Fruit fly (Drosophila melanogaster) whole organism, embryonic: ENCODE measurements around the gene CG18428.

Source experiments
- Antp ChIP-seq: fragments of 200-800 bp; sonication (Bioruptor generic); optimal IDR thresholded peaks from 3 replicates; lab custom pipeline; 2016; ENCODE audit warnings: missing biosample characterization, missing genetic modification characterization
- B-H1 ChIP-seq: fragments of 200-800 bp; sonication (Bioruptor generic); IDR thresholded peaks from 3 replicates; pipeline ENCODE4 v1.3.6; 2022; ENCODE audit warnings: missing biosample characterization, missing genetic modification characterization
- CG11093 ChIP-seq: fragments of 200-800 bp; sonication (Bioruptor generic); IDR thresholded peaks from 3 replicates; pipeline ENCODE4 v1.3.6; 2022; ENCODE audit warnings: missing biosample characterization, missing genetic modification characterization
- CG11247 ChIP-seq: fragments of 200-800 bp; sonication (Bioruptor generic); IDR thresholded peaks from 2 replicates; pipeline ENCODE4 v1.3.6; 2022; ENCODE audit warnings: missing biosample characterization, missing genetic modification characterization
- CG12219 ChIP-seq: fragments of 200-800 bp; sonication (Bioruptor generic); optimal IDR thresholded peaks from 3 replicates; lab custom pipeline; 2018; ENCODE audit warnings: missing biosample characterization, mild to moderate bottlenecking, missing genetic modification characterization
- CG12769 ChIP-seq: fragments of 200-800 bp; sonication (Bioruptor generic); optimal IDR thresholded peaks from 2 replicates; lab custom pipeline; 2019; ENCODE audit warnings: missing biosample characterization, mild to moderate bottlenecking, missing genetic modification characterization, moderate library complexity
- CG14667 ChIP-seq: fragments of 200-800 bp; sonication (Bioruptor generic); IDR thresholded peaks from 2 replicates; pipeline ENCODE4 v1.3.6; 2022; ENCODE audit warnings: missing biosample characterization, missing genetic modification characterization
- CG14710 ChIP-seq: fragments of 200-800 bp; sonication (Bioruptor generic); optimal IDR thresholded peaks from 3 replicates; lab custom pipeline; 2019; ENCODE audit warnings: missing biosample characterization, mild to moderate bottlenecking, missing genetic modification characterization, moderate library complexity
- CG15269 ChIP-seq: fragments of 200-800 bp; sonication (Bioruptor generic); optimal IDR thresholded peaks from 2 replicates; lab custom pipeline; 2018; ENCODE audit warnings: missing biosample characterization, mild to moderate bottlenecking, missing genetic modification characterization, moderate library complexity
- CG15601 ChIP-seq: fragments of 200-800 bp; sonication (Bioruptor generic); optimal IDR thresholded peaks from 3 replicates; lab custom pipeline; 2019; ENCODE audit warnings: missing biosample characterization, mild to moderate bottlenecking, missing genetic modification characterization, moderate library complexity
- CG31388 ChIP-seq: fragments of 200-800 bp; sonication (Bioruptor generic); optimal IDR thresholded peaks from 2 replicates; lab custom pipeline; 2016; ENCODE audit warnings: missing biosample characterization, missing genetic modification characterization
- CG3847 ChIP-seq: fragments of 200-800 bp; sonication (Bioruptor generic); IDR thresholded peaks from 2 replicates; pipeline ENCODE4 v1.3.6; 2022; ENCODE audit warnings: missing biosample characterization, missing genetic modification characterization
- CG4854 ChIP-seq: fragments of 200-800 bp; sonication (Bioruptor generic); optimal IDR thresholded peaks from 2 replicates; lab custom pipeline; 2016; ENCODE audit warnings: missing biosample characterization, missing genetic modification characterization, inconsistent platforms
- CG7372 ChIP-seq: fragments of 200-800 bp; sonication (Bioruptor generic); IDR thresholded peaks from 2 replicates; pipeline ENCODE4 v1.3.6; 2022; ENCODE audit warnings: missing biosample characterization, missing genetic modification characterization
- CoRest ChIP-seq: fragments of 200-800 bp; sonication (Bioruptor generic); optimal IDR thresholded peaks from 3 replicates; lab custom pipeline; 2018; ENCODE audit warnings: missing biosample characterization, mild to moderate bottlenecking, missing genetic modification characterization, moderate library complexity
- Dad ChIP-seq: fragments of 200-800 bp; sonication (Bioruptor generic); optimal IDR thresholded peaks from 3 replicates; lab custom pipeline; 2016; ENCODE audit warnings: missing biosample characterization, missing genetic modification characterization
- Elba2 ChIP-seq: fragments of 200-800 bp; sonication (Bioruptor generic); optimal IDR thresholded peaks from 3 replicates; lab custom pipeline; 2016; ENCODE audit warnings: missing biosample characterization, missing genetic modification characterization
- Gug ChIP-seq: fragments of 200-800 bp; sonication (Bioruptor generic); IDR thresholded peaks from 4 replicates; pipeline ENCODE4 v1.3.6; 2022; ENCODE audit warnings: missing biosample characterization, missing genetic modification characterization
- H2.0 ChIP-seq: fragments of 200-800 bp; sonication (Bioruptor generic); IDR thresholded peaks from 2 replicates; pipeline ENCODE4 v1.3.6; 2022; ENCODE audit warnings: missing biosample characterization, missing genetic modification characterization
- HHEX ChIP-seq: fragments of 200-800 bp; sonication (Bioruptor generic); optimal IDR thresholded peaks from 3 replicates; lab custom pipeline; 2017; ENCODE audit warnings: missing biosample characterization, mild to moderate bottlenecking, missing genetic modification characterization, missing genetic modification reagents
- HLH54F ChIP-seq: fragments of 200-800 bp; sonication (Bioruptor generic); optimal IDR thresholded peaks from 3 replicates; lab custom pipeline; 2016; ENCODE audit warnings: missing biosample characterization, missing genetic modification characterization
- NK7.1 ChIP-seq: fragments of 200-800 bp; sonication (Bioruptor generic); optimal IDR thresholded peaks from 3 replicates; lab custom pipeline; 2016; ENCODE audit warnings: missing biosample characterization, missing genetic modification characterization
- Optix ChIP-seq: fragments of 200-800 bp; sonication (Bioruptor generic); IDR thresholded peaks from 3 replicates; pipeline ENCODE4 v1.3.6; 2022; ENCODE audit warnings: missing biosample characterization, missing genetic modification characterization
- Pdp1 ChIP-seq, 2 experiments: fragments of 200-800 bp; sonication (Bioruptor generic); optimal IDR thresholded peaks; 3 replicates each; lab custom pipeline; 2016; ENCODE audit warnings: missing biosample characterization in 2 of 2, missing genetic modification characterization in 2 of 2, mild to moderate bottlenecking in 1 of 2, moderate library complexity in 1 of 2
- Poxn ChIP-seq: fragments of 200-800 bp; sonication (Bioruptor generic); IDR thresholded peaks from 2 replicates; pipeline ENCODE4 v1.3.6; 2022; ENCODE audit warnings: missing biosample characterization, missing genetic modification characterization
- Rx ChIP-seq: fragments of 200-800 bp; sonication (Bioruptor generic); IDR thresholded peaks from 2 replicates; pipeline ENCODE4 v1.3.6; 2022; ENCODE audit warnings: missing biosample characterization, missing genetic modification characterization
- Ssrp ChIP-seq: fragments of 200-800 bp; sonication (Bioruptor generic); optimal IDR thresholded peaks from 2 replicates; lab custom pipeline; 2018; ENCODE audit warnings: missing biosample characterization, mild to moderate bottlenecking, missing genetic modification characterization, moderate library complexity
- Trl ChIP-seq, 3 experiments: fragments of >200 bp in 2 of 3; fragments of 200-800 bp in 1 of 3; sonication (Bioruptor generic) in 1 of 3; optimal IDR thresholded peaks; 2 replicates in 1 of 3; 3 replicates in 2 of 3; lab custom pipeline; 2016 to 2017; ENCODE audit warnings: missing biosample characterization in 1 of 3, missing genetic modification characterization in 1 of 3
- Usf ChIP-seq: fragments of 200-800 bp; sonication (Bioruptor generic); optimal IDR thresholded peaks from 2 replicates; lab custom pipeline; 2017; ENCODE audit warnings: missing genotype, missing biosample characterization, missing genetic modification characterization
- al ChIP-seq: fragments of 200-800 bp; sonication (Bioruptor generic); IDR thresholded peaks from 2 replicates; pipeline ENCODE4 v1.3.6; 2022; ENCODE audit warnings: missing biosample characterization, missing genetic modification characterization
- ase ChIP-seq: fragments of 200-800 bp; sonication (Bioruptor generic); IDR thresholded peaks from 3 replicates; pipeline ENCODE4 v1.3.6; 2022; ENCODE audit warnings: missing biosample characterization, missing genetic modification characterization
- caup ChIP-seq: fragments of 200-800 bp; sonication (Bioruptor generic); optimal IDR thresholded peaks from 3 replicates; lab custom pipeline; 2017; ENCODE audit warnings: missing biosample characterization, mild to moderate bottlenecking, missing genetic modification characterization, moderate library complexity; ENCODE audit not compliant: severe bottlenecking
- crol ChIP-seq: fragments of 200-800 bp; sonication (Bioruptor generic); IDR thresholded peaks from 2 replicates; pipeline ENCODE4 v1.3.6; 2022; ENCODE audit warnings: missing biosample characterization, missing genetic modification characterization
- dpn ChIP-seq, 2 experiments: fragments of 200-800 bp; sonication (Bioruptor generic); optimal IDR thresholded peaks; 3 replicates each; lab custom pipeline; 2016; ENCODE audit warnings: missing biosample characterization in 2 of 2, missing genetic modification characterization in 2 of 2
- gce ChIP-seq: fragments of 200-800 bp; sonication (Bioruptor generic); IDR thresholded peaks from 3 replicates; pipeline ENCODE4 v1.3.6; 2022; ENCODE audit warnings: missing biosample characterization, missing genetic modification characterization
- gro ChIP-seq: fragments of 200-800 bp; sonication (Bioruptor generic); optimal IDR thresholded peaks from 2 replicates; lab custom pipeline; 2016; ENCODE audit warnings: missing biosample characterization, missing genetic modification characterization
- insv ChIP-seq, 2 experiments: fragments of 200-800 bp; sonication (Bioruptor generic); optimal IDR thresholded peaks; 3 replicates each; lab custom pipeline; 2016 to 2018; ENCODE audit warnings: missing biosample characterization in 2 of 2, missing genetic modification characterization in 2 of 2
- knrl ChIP-seq: fragments of 200-800 bp; sonication (Bioruptor generic); IDR thresholded peaks from 3 replicates; pipeline ENCODE4 v1.3.6; 2022; ENCODE audit warnings: missing biosample characterization, missing genetic modification characterization; ENCODE audit not compliant: partially characterized antibody
- lola ChIP-seq, 3 experiments: fragments of >200 bp in 2 of 3; fragments of 200-800 bp in 1 of 3; sonication (Bioruptor generic) in 1 of 3; optimal IDR thresholded peaks; 2 replicates each; lab custom pipeline; 2017 to 2019; ENCODE audit warnings: missing biosample characterization in 3 of 3, missing genetic modification characterization in 3 of 3, mild to moderate bottlenecking in 1 of 3, moderate library complexity in 1 of 3
- mld ChIP-seq: fragments of 200-800 bp; sonication (Bioruptor generic); IDR thresholded peaks from 3 replicates; pipeline ENCODE4 v1.3.6; 2022; ENCODE audit warnings: missing biosample characterization, missing genetic modification characterization; ENCODE audit not compliant: partially characterized antibody
- pan ChIP-seq, 4 experiments: fragments of >200 bp in 3 of 4; fragments of 200-800 bp in 1 of 4; sonication (Bioruptor generic) in 1 of 4; optimal IDR thresholded peaks in 3 of 4; IDR thresholded peaks in 1 of 4; 2 replicates each; pipeline versions ENCODE4 v1.3.6 to Lab custom; 2017 to 2022; ENCODE audit warnings: missing biosample characterization in 2 of 4, missing genetic modification characterization in 2 of 4, mixed read lengths in 1 of 4
- peb ChIP-seq: fragments of 200-800 bp; sonication (Bioruptor generic); IDR thresholded peaks from 2 replicates; pipeline ENCODE4 v1.3.6; 2022; ENCODE audit warnings: missing biosample characterization, missing genetic modification characterization
- pnt ChIP-seq: fragments of 200-800 bp; sonication (Bioruptor generic); optimal IDR thresholded peaks from 3 replicates; lab custom pipeline; 2016; ENCODE audit warnings: missing biosample characterization, missing genetic modification characterization
- pzg ChIP-seq: fragments of 200-800 bp; sonication (Bioruptor generic); optimal IDR thresholded peaks from 3 replicates; lab custom pipeline; 2018; ENCODE audit warnings: missing biosample characterization, mild to moderate bottlenecking, missing genetic modification characterization, moderate library complexity
- sc ChIP-seq, 3 experiments: fragments of >200 bp in 2 of 3; fragments of 200-800 bp in 1 of 3; sonication (Bioruptor generic) in 1 of 3; optimal IDR thresholded peaks; 2 replicates in 2 of 3; 3 replicates in 1 of 3; lab custom pipeline; 2017; ENCODE audit warnings: mild to moderate bottlenecking in 1 of 3, missing biosample characterization in 1 of 3, missing genetic modification characterization in 1 of 3, missing genetic modification reagents in 1 of 3
- sima ChIP-seq: fragments of 200-800 bp; sonication (Bioruptor generic); optimal IDR thresholded peaks from 2 replicates; lab custom pipeline; 2016; ENCODE audit warnings: missing biosample characterization, missing genetic modification characterization
- ttk ChIP-seq: fragments of 200-800 bp; sonication (Bioruptor generic); IDR thresholded peaks from 2 replicates; pipeline ENCODE4 v2.1.2; 2022; ENCODE audit warnings: missing biosample characterization, missing genetic modification characterization

CG18428 gene

DNA sequence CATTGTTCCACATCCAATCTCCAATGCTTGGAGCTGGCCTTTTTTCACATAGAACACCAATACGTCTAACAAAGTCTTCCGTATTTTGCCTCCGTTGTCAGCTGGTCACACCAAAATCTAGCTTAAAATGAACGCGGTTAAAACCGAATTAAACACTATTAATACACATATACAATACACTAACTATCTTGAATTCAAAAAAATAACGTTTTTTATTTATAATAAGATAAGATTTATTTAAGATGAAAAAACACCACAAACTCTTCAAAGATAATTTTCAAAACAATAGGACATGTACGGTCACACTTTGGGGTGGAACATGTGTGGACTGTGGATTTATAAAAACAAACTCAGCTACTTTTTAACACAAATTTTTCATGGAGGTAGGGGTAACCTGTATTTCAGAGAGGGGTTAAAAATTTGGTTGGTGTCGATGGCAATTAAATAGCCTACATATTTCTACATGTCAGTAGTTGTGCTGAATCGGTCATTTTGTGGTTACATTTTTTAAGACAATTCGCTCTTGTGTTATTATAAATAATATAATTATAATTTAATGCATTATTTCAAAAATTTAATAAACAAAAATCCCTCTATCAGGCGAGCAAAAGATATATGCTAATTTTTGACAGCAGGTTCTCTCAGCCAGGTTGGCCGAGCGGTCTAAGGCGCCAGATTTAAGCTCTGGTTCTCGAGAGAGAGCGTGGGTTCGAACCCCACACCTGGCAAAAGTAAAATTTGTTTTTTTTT lies 3.4 kb downstream of the CG18428 start, which contains the start of gene CG13605 (continued):
- TF ChIP-seq pzg (GFP tag; lab: Kevin White, UChicago) (peak; percentile 63), ase (GFP tag; lab: Robert Waterston, UW) (peak; percentile 57; the same call in 2 of the 3 replicates), pnt (GFP tag; lab: Kevin White, UChicago) (peak; percentile 26), pan (optimal IDR thresholded peaks at IDR 0.05; lab: Kevin White, UChicago) (no peak), pan (GFP tag; optimal IDR thresholded peaks at IDR 0.05 in 1 of 2, IDR thresholded peaks at IDR 0.05 in 1 of 2) (peak in 1 of 2 experiments; percentile 82), CG4854 (peak; percentile 57), Dad (peak; percentile 14), CoRest (tag; lab: Kevin White, UChicago) (peak; percentile 77), Trl (optimal IDR thresholded peaks at IDR 0.05; lab: Kevin White, UChicago) (no peak), Trl (GFP tag; optimal IDR thresholded peaks at IDR 0.05; lab: Kevin White, UChicago) (peak; percentile 62), Antp (GFP tag; lab: Kevin White, UChicago) (peak; percentile 59), insv (GFP tag; optimal IDR thresholded peaks at IDR 0.05; lab: Kevin White, UChicago) (peak in 1 of 2 experiments; percentile 4), caup (peak; percentile 88), lola (GFP tag; optimal IDR thresholded peaks at IDR 0.05; lab: Kevin White, UChicago) (peak in 1 of 3 experiments; percentile 43), crol (GFP tag; lab: Robert Waterston, UW) (no peak), Ssrp (peak; percentile 63), knrl (GFP tag; lab: Robert Waterston, UW) (no peak; the same call in 2 of the 3 replicates), CG14710 (peak; percentile 62), CG11247 (peak; percentile 62), B-H1 (peak; percentile 59; the same call in 2 of the 3 replicates), CG31388 (GFP tag; lab: Kevin White, UChicago) (no peak), CG12219 (peak; percentile 75), CG7372 (GFP tag; lab: Robert Waterston, UW) (no peak), CG15601 (tag; lab: Kevin White, UChicago) (peak; percentile 61), Gug (GFP tag; lab: Robert Waterston, UW) (peak; percentile 61; the same call in 2 of the 4 replicates), ttk (GFP tag; lab: Robert Waterston, UW) (peak; percentile 27; the same call in 1 of the 2 replicates), sima (GFP tag; lab: Kevin White, UChicago) (no peak), Rx (GFP tag; lab: Robert Waterston, UW) (peak; percentile 23; the same call in 1 of the 2 replicates), H2.0 (GFP tag; lab: Robert Waterston, UW) (peak; percentile 63), CG15269 (peak; percentile 87), peb (GFP tag; lab: Robert Waterston, UW) (no peak), CG3847 (GFP tag; lab: Robert Waterston, UW) (peak; percentile 26; the same call in 1 of the 2 replicates), CG12769 (no peak), dpn (GFP tag; optimal IDR thresholded peaks at IDR 0.05; lab: Kevin White, UChicago) (peak; percentile 65 to 83), HHEX (GFP tag; lab: Kevin White, UChicago) (peak; percentile 88), CG11093 (no peak), CG14667 (GFP tag; lab: Robert Waterston, UW) (0 out of 2 replicates have a peak, but pooled peaks have one; percentile 22), Optix (GFP tag; lab: Robert Waterston, UW) (peak; percentile 47; the same call in 1 of the 3 replicates), HLH54F (peak; percentile 53), Elba2 (GFP tag; lab: Kevin White, UChicago) (no peak), Poxn (GFP tag; lab: Robert Waterston, UW) (no peak), gro (GFP tag; lab: Kevin White, UChicago) (peak; percentile 63), NK7.1 (no peak), mld (GFP tag; lab: Robert Waterston, UW) (no peak), Pdp1 (GFP tag; optimal IDR thresholded peaks at IDR 0.05; lab: Kevin White, UChicago) (peak; percentile 47 to 48), Usf (GFP tag; lab: Kevin White, UChicago) (peak; percentile 38), gce (peak; percentile 54; the same call in 1 of the 3 replicates), sc (optimal IDR thresholded peaks at IDR 0.05; lab: Kevin White, UChicago) (no peak), sc (GFP tag; optimal IDR thresholded peaks at IDR 0.05; lab: Kevin White, UChicago) (peak; percentile 58), al (GFP tag; lab: Robert Waterston, UW) (peak; percentile 58)
